Worm (Caenorhabditis elegans) whole organism, L2 larva: ENCODE data around the gene tir-1.

ENCODE experiments used
- blmp-1 ChIP-seq: sonication (generic microtip); optimal IDR thresholded peaks from 2 replicates; lab custom pipeline; 2017; ENCODE audit warnings: missing genetic modification characterization, mild to moderate bottlenecking, missing compliant biosample characterization, antibody characterized with exemption, moderate library complexity; ENCODE audit not compliant: insufficient read depth
- ceh-16 ChIP-seq: fragments of 150-350 bp; optimal IDR thresholded peaks from 2 replicates; lab custom pipeline; 2014; ENCODE audit warnings: missing biosample characterization, missing genetic modification characterization

DNA sequence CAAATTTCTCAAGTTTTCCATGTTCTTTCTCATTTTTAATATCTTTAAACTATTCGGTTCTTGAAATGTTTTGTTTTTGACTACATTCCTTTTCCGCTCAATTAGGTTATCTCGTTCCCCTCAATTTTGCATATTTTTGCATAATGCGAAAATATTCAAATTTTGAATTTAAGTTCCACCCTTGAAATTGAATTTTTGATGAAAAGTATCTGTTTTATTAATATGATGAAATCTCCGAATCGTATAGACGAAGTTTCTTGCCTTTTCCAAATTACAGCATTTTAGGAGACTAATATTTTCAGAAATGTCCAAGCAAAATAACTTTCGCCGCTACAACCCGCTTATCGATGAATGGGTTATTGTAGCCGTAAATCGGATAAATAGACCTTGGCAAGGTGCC lies 17.1 kb upstream of the tir-1 start, which contains the start of gene ZK1058.3:
- TF ChIP-seq blmp-1 (tag; lab: Kevin White, UChicago) (no peak), ceh-16 (tag; lab: Kevin White, UChicago) (no peak)
